Fruit fly (Drosophila melanogaster) whole organism, adult: ENCODE results near the gene vri.

Experiments used
- CG11617 ChIP-seq: fragments of 200-800 bp; sonication (Bioruptor generic); optimal IDR thresholded peaks from 2 replicates; lab custom pipeline; 2017; ENCODE audit warnings: mild to moderate bottlenecking, missing biosample characterization, missing genetic modification reagents, missing genetic modification characterization
- CG1620 ChIP-seq: fragments of 200-800 bp; sonication (Bioruptor generic); optimal IDR thresholded peaks from 2 replicates; lab custom pipeline; 2016; ENCODE audit warnings: missing biosample characterization, missing genetic modification characterization
- CG7045 ChIP-seq: fragments of 200-800 bp; sonication (Bioruptor generic); optimal IDR thresholded peaks from 2 replicates; lab custom pipeline; 2017; ENCODE audit warnings: missing biosample characterization, mild to moderate bottlenecking, missing genetic modification characterization
- CG7101 ChIP-seq: fragments of 200-800 bp; sonication (Bioruptor generic); optimal IDR thresholded peaks from 2 replicates; lab custom pipeline; 2018; ENCODE audit warnings: missing biosample characterization, mild to moderate bottlenecking, missing genetic modification characterization, moderate library complexity
- Hr96 ChIP-seq: fragments of 200-800 bp; sonication (Bioruptor generic); optimal IDR thresholded peaks from 2 replicates; lab custom pipeline; 2016; ENCODE audit warnings: missing biosample characterization, missing genetic modification characterization
- Mnt ChIP-seq: fragments of 200-800 bp; sonication (Bioruptor generic); optimal IDR thresholded peaks from 2 replicates; lab custom pipeline; 2016; ENCODE audit warnings: missing biosample characterization, mild to moderate bottlenecking, missing genetic modification characterization
- kay ChIP-seq: fragments of 200-800 bp; sonication (Bioruptor generic); peaks from one replicate; lab custom pipeline; 2016; ENCODE audit warnings: missing biosample characterization, missing genetic modification characterization, borderline replicate concordance

- TF ChIP-seq CG7101 (tag; lab: Kevin White, UChicago): peak; percentile 42
- peak; percentile 47 for TF ChIP-seq CG11617 (GFP tag; lab: Kevin White, UChicago)
- peak; percentile 33 for TF ChIP-seq Hr96 (GFP tag; lab: Kevin White, UChicago)
- peak; percentile 98 for TF ChIP-seq kay (GFP tag; lab: Kevin White, UChicago)
- peak; percentile 95 for TF ChIP-seq Mnt (GFP tag; lab: Kevin White, UChicago)
- peak; percentile 49 for TF ChIP-seq CG7045 (GFP tag; lab: Kevin White, UChicago)
- TF ChIP-seq CG1620 (GFP tag; lab: Kevin White, UChicago): peak; percentile 22
Observed at dm6 chr2L:5306373-5306997, 17.7 kb downstream of the vri start.
